Fruit fly (Drosophila melanogaster) whole organism, embryonic: ENCODE data around the gene CG8369.

Source experiments
- Aef1 ChIP-seq: fragments of 200-800 bp; sonication (Bioruptor generic); IDR thresholded peaks from 3 replicates; pipeline ENCODE4 v1.3.6; 2022; ENCODE audit warnings: missing biosample characterization, missing genetic modification characterization
- B-H2 ChIP-seq: fragments of 200-800 bp; sonication (Bioruptor generic); optimal IDR thresholded peaks from 2 replicates; lab custom pipeline; 2018; ENCODE audit warnings: missing biosample characterization, mild to moderate bottlenecking, missing genetic modification characterization
- Bgb ChIP-seq: fragments of 200-800 bp; sonication (Bioruptor generic); IDR thresholded peaks from 2 replicates; pipeline ENCODE4 v1.3.6; 2022; ENCODE audit warnings: missing biosample characterization, missing genetic modification characterization; ENCODE audit not compliant: partially characterized antibody
- CG11247 ChIP-seq: fragments of 200-800 bp; sonication (Bioruptor generic); IDR thresholded peaks from 2 replicates; pipeline ENCODE4 v1.3.6; 2022; ENCODE audit warnings: missing biosample characterization, missing genetic modification characterization
- CG12155 ChIP-seq: fragments of 200-800 bp; sonication (Bioruptor generic); optimal IDR thresholded peaks from 3 replicates; lab custom pipeline; 2016; ENCODE audit warnings: missing biosample characterization, missing genetic modification characterization
- CG12769 ChIP-seq: fragments of 200-800 bp; sonication (Bioruptor generic); optimal IDR thresholded peaks from 2 replicates; lab custom pipeline; 2019; ENCODE audit warnings: missing biosample characterization, mild to moderate bottlenecking, missing genetic modification characterization, moderate library complexity
- CG13775 ChIP-seq: fragments of 200-800 bp; sonication (Bioruptor generic); optimal IDR thresholded peaks from 3 replicates; lab custom pipeline; 2017; ENCODE audit warnings: missing biosample characterization, mild to moderate bottlenecking, missing genetic modification characterization
- CG14710 ChIP-seq: fragments of 200-800 bp; sonication (Bioruptor generic); optimal IDR thresholded peaks from 3 replicates; lab custom pipeline; 2019; ENCODE audit warnings: missing biosample characterization, mild to moderate bottlenecking, missing genetic modification characterization, moderate library complexity
- CG15479 ChIP-seq: fragments of 200-800 bp; sonication (Bioruptor generic); optimal IDR thresholded peaks from 3 replicates; lab custom pipeline; 2019; ENCODE audit warnings: missing biosample characterization, mild to moderate bottlenecking, missing genetic modification characterization, moderate library complexity
- CG15601 ChIP-seq: fragments of 200-800 bp; sonication (Bioruptor generic); optimal IDR thresholded peaks from 3 replicates; lab custom pipeline; 2019; ENCODE audit warnings: missing biosample characterization, mild to moderate bottlenecking, missing genetic modification characterization, moderate library complexity
- CG1647 ChIP-seq: fragments of 200-800 bp; sonication (Bioruptor generic); optimal IDR thresholded peaks from 3 replicates; lab custom pipeline; 2016; ENCODE audit warnings: missing biosample characterization, missing genetic modification characterization
- CG17359 ChIP-seq: fragments of 200-800 bp; sonication (Bioruptor generic); optimal IDR thresholded peaks from 3 replicates; lab custom pipeline; 2018; ENCODE audit warnings: missing biosample characterization, mild to moderate bottlenecking, missing genetic modification characterization, moderate library complexity
- CG18262 ChIP-seq: fragments of 200-800 bp; optimal IDR thresholded peaks from 3 replicates; lab custom pipeline; 2019; ENCODE audit warnings: missing biosample characterization, mild to moderate bottlenecking, missing genetic modification characterization, moderate library complexity
- CG18619 ChIP-seq: fragments of 200-800 bp; sonication (Bioruptor generic); optimal IDR thresholded peaks from 3 replicates; lab custom pipeline; 2017; ENCODE audit warnings: missing biosample characterization, mild to moderate bottlenecking, missing genetic modification characterization
- CG2202 ChIP-seq: fragments of 200-800 bp; sonication (Bioruptor generic); optimal IDR thresholded peaks from 2 replicates; lab custom pipeline; 2018; ENCODE audit warnings: missing biosample characterization, mild to moderate bottlenecking, missing genetic modification characterization
- CG3163 ChIP-seq: fragments of 200-800 bp; sonication (Bioruptor generic); optimal IDR thresholded peaks from 3 replicates; lab custom pipeline; 2016; ENCODE audit warnings: missing biosample characterization, missing genetic modification characterization
- CG3726 ChIP-seq: fragments of 200-800 bp; sonication (Bioruptor generic); IDR thresholded peaks from 3 replicates; pipeline ENCODE4, ENCODE4 v1.3.6; 2022; ENCODE audit warnings: missing biosample characterization, missing genetic modification characterization
- CG4360 ChIP-seq: fragments of 200-800 bp; sonication (Bioruptor generic); IDR thresholded peaks from 2 replicates; pipeline ENCODE4 v1.3.6; 2022; ENCODE audit warnings: missing biosample characterization, missing genetic modification characterization
- CG4617 ChIP-seq: fragments of 200-800 bp; sonication (Bioruptor generic); optimal IDR thresholded peaks from 3 replicates; lab custom pipeline; 2016; ENCODE audit warnings: missing biosample characterization, missing genetic modification characterization, borderline replicate concordance
- CG5245 ChIP-seq: fragments of 200-800 bp; sonication (Bioruptor generic); optimal IDR thresholded peaks from 3 replicates; lab custom pipeline; 2016; ENCODE audit warnings: missing biosample characterization, missing genetic modification characterization
- CG6689 ChIP-seq: fragments of 200-800 bp; sonication (Bioruptor generic); IDR thresholded peaks from 2 replicates; pipeline ENCODE4 v1.3.6; 2022; ENCODE audit warnings: missing biosample characterization, missing genetic modification characterization
- CG6854 ChIP-seq: fragments of 200-800 bp; sonication (Bioruptor generic); optimal IDR thresholded peaks from 3 replicates; lab custom pipeline; 2017; ENCODE audit warnings: missing biosample characterization, mild to moderate bottlenecking, missing genetic modification characterization
- CG7745 ChIP-seq: fragments of 200-800 bp; sonication (Bioruptor generic); optimal IDR thresholded peaks from 2 replicates; lab custom pipeline; 2018; ENCODE audit warnings: missing biosample characterization, mild to moderate bottlenecking, missing genetic modification characterization, moderate library complexity
- CG7786 ChIP-seq: fragments of 200-800 bp; sonication (Bioruptor generic); optimal IDR thresholded peaks from 2 replicates; lab custom pipeline; 2016; ENCODE audit warnings: missing biosample characterization, missing genetic modification characterization
- CHES-1-like ChIP-seq: fragments of 200-800 bp; sonication (Bioruptor generic); optimal IDR thresholded peaks from 2 replicates; lab custom pipeline; 2016; ENCODE audit warnings: missing biosample characterization, missing genetic modification characterization
- CkIIα-i1 ChIP-seq: fragments of 200-800 bp; sonication (Bioruptor generic); IDR thresholded peaks from 2 replicates; pipeline ENCODE4 v1.3.6; 2022; ENCODE audit warnings: missing biosample characterization, missing genetic modification characterization
- Doc2 ChIP-seq: fragments of 200-800 bp; sonication (Bioruptor generic); IDR thresholded peaks from 2 replicates; pipeline ENCODE4 v1.3.6; 2022; ENCODE audit warnings: missing biosample characterization, missing genetic modification characterization
- E2f2 ChIP-seq: fragments of 200-800 bp; sonication (Bioruptor generic); IDR thresholded peaks from 2 replicates; pipeline ENCODE4 v1.3.6; 2022; ENCODE audit warnings: missing biosample characterization, missing genetic modification characterization
- HLH4C ChIP-seq: fragments of 200-800 bp; sonication (Bioruptor generic); IDR thresholded peaks from 3 replicates; pipeline ENCODE4 v1.3.6; 2022; ENCODE audit warnings: missing biosample characterization, missing genetic modification characterization; ENCODE audit not compliant: partially characterized antibody
- HLH54F ChIP-seq: fragments of 200-800 bp; sonication (Bioruptor generic); optimal IDR thresholded peaks from 3 replicates; lab custom pipeline; 2016; ENCODE audit warnings: missing biosample characterization, missing genetic modification characterization
- Hr39 ChIP-seq: fragments of >200 bp; optimal IDR thresholded peaks from 2 replicates; lab custom pipeline; 2017
- Max ChIP-seq: fragments of 200-800 bp; sonication (Bioruptor generic); optimal IDR thresholded peaks from 2 replicates; lab custom pipeline; 2016; ENCODE audit warnings: missing biosample characterization, mild to moderate bottlenecking, missing genetic modification characterization
- Mrtf ChIP-seq: fragments of 200-800 bp; sonication (Bioruptor generic); IDR thresholded peaks from 3 replicates; pipeline ENCODE4 v1.3.6; 2022; ENCODE audit warnings: missing biosample characterization, missing genetic modification characterization
- Myb ChIP-seq: fragments of 200-800 bp; sonication (Bioruptor generic); optimal IDR thresholded peaks from 2 replicates; lab custom pipeline; 2016; ENCODE audit warnings: missing biosample characterization, missing genetic modification characterization
- Neu2 ChIP-seq: fragments of 200-800 bp; sonication (Bioruptor generic); optimal IDR thresholded peaks from 3 replicates; lab custom pipeline; 2016; ENCODE audit warnings: missing biosample characterization, missing genetic modification characterization, borderline replicate concordance
- Taf1 ChIP-seq: fragments of 200-800 bp; sonication (Bioruptor generic); IDR thresholded peaks from 2 replicates; pipeline ENCODE4 v1.3.6; 2022; ENCODE audit warnings: missing biosample characterization, missing genetic modification characterization
- ab ChIP-seq: fragments of 200-800 bp; sonication (Bioruptor generic); optimal IDR thresholded peaks from 2 replicates; lab custom pipeline; 2016; ENCODE audit warnings: missing biosample characterization, missing genetic modification characterization
- cad ChIP-seq: fragments of >200 bp; optimal IDR thresholded peaks from 2 replicates; lab custom pipeline; 2017; ENCODE audit warnings: missing biosample characterization, missing genetic modification characterization
- caup ChIP-seq: fragments of 200-800 bp; sonication (Bioruptor generic); optimal IDR thresholded peaks from 3 replicates; lab custom pipeline; 2017; ENCODE audit warnings: missing biosample characterization, mild to moderate bottlenecking, missing genetic modification characterization, moderate library complexity; ENCODE audit not compliant: severe bottlenecking
- ci ChIP-seq: fragments of 200-800 bp; sonication (Bioruptor generic); IDR thresholded peaks from 3 replicates; pipeline ENCODE4 v1.3.6; 2022; ENCODE audit warnings: missing biosample characterization, missing genetic modification characterization
- crc ChIP-seq: fragments of 200-800 bp; sonication (Bioruptor generic); optimal IDR thresholded peaks from 2 replicates; lab custom pipeline; 2016; ENCODE audit warnings: missing biosample characterization, missing genetic modification characterization
- cwo ChIP-seq: fragments of 200-800 bp; sonication (Bioruptor generic); optimal IDR thresholded peaks from 3 replicates; lab custom pipeline; 2017; ENCODE audit warnings: missing biosample characterization, missing genetic modification characterization, mild to moderate bottlenecking, moderate library complexity, missing genetic modification reagents
- gfzf ChIP-seq: fragments of 200-800 bp; sonication (Bioruptor generic); optimal IDR thresholded peaks from 2 replicates; lab custom pipeline; 2016; ENCODE audit warnings: missing biosample characterization, mild to moderate bottlenecking, missing genetic modification characterization, moderate library complexity
- prd ChIP-seq, 3 experiments: fragments of >200 bp in 2 of 3; fragments of 200-800 bp in 1 of 3; sonication (Bioruptor generic) in 1 of 3; optimal IDR thresholded peaks in 2 of 3; IDR thresholded peaks in 1 of 3; 2 replicates in 2 of 3; 3 replicates in 1 of 3; pipeline versions ENCODE4 v1.3.6 to Lab custom; 2017 to 2022; ENCODE audit warnings: missing biosample characterization in 1 of 3, missing genetic modification characterization in 1 of 3
- repo ChIP-seq: fragments of 200-800 bp; sonication (Bioruptor generic); optimal IDR thresholded peaks from 2 replicates; lab custom pipeline; 2016; ENCODE audit warnings: missing biosample characterization, missing genetic modification characterization
- sc ChIP-seq, 3 experiments: fragments of >200 bp in 2 of 3; fragments of 200-800 bp in 1 of 3; sonication (Bioruptor generic) in 1 of 3; optimal IDR thresholded peaks; 2 replicates in 2 of 3; 3 replicates in 1 of 3; lab custom pipeline; 2017; ENCODE audit warnings: mild to moderate bottlenecking in 1 of 3, missing biosample characterization in 1 of 3, missing genetic modification characterization in 1 of 3, missing genetic modification reagents in 1 of 3
- so ChIP-seq: fragments of 200-800 bp; sonication (Bioruptor generic); IDR thresholded peaks from 3 replicates; pipeline ENCODE4 v1.3.6; 2022; ENCODE audit warnings: missing biosample characterization, missing genetic modification characterization
- yki ChIP-seq: fragments of >200 bp; optimal IDR thresholded peaks from 3 replicates; lab custom pipeline; 2018
- zf30C ChIP-seq: fragments of 200-800 bp; sonication (Bioruptor generic); optimal IDR thresholded peaks from 3 replicates; lab custom pipeline; 2018; ENCODE audit warnings: missing biosample characterization, mild to moderate bottlenecking, missing genetic modification characterization

The CG8369 gene

dm6 chr3R:8867325-8868104, 45.7 kb downstream of the CG8369 start (continued):
- no peak for TF ChIP-seq prd (optimal IDR thresholded peaks at IDR 0.05; lab: Kevin White, UChicago)
- peak; percentile 41; the same call in 1 of the 3 replicates for TF ChIP-seq prd (GFP tag; IDR thresholded peaks at IDR 0.05; lab: Robert Waterston, UW)
- peak; percentile 56 for TF ChIP-seq CG6689 (GFP tag; lab: Robert Waterston, UW)
- no peak for TF ChIP-seq CG6854 (GFP tag; lab: Kevin White, UChicago)
- no peak for TF ChIP-seq cad (GFP tag; lab: Kevin White, UChicago)
- TF ChIP-seq zf30C (GFP tag; lab: Kevin White, UChicago): peak; percentile 82
- TF ChIP-seq sc (optimal IDR thresholded peaks at IDR 0.05; lab: Kevin White, UChicago): no peak
- TF ChIP-seq sc (GFP tag; optimal IDR thresholded peaks at IDR 0.05; lab: Kevin White, UChicago): no peak
- peak; percentile 47 for TF ChIP-seq CG18619
- TF ChIP-seq so (GFP tag; lab: Robert Waterston, UW): no peak
- TF ChIP-seq CHES-1-like (GFP tag; lab: Kevin White, UChicago): no peak
- no peak for TF ChIP-seq CG1647 (GFP tag; lab: Kevin White, UChicago)
- no peak for TF ChIP-seq CG15479 (GFP tag; lab: Kevin White, UChicago)
- no peak for TF ChIP-seq Doc2 (GFP tag; lab: Robert Waterston, UW)
- TF ChIP-seq CG12155 (GFP tag; lab: Kevin White, UChicago): peak; percentile 4
- TF ChIP-seq CkIIα-i1 (GFP tag; lab: Robert Waterston, UW): no peak
- TF ChIP-seq CG4617 (GFP tag; lab: Kevin White, UChicago): no peak
- no peak for TF ChIP-seq CG7786 (GFP tag; lab: Kevin White, UChicago)
- TF ChIP-seq crc (GFP tag; lab: Kevin White, UChicago): no peak
- TF ChIP-seq CG17359 (tag; lab: Kevin White, UChicago): peak; percentile 60
- TF ChIP-seq gfzf: no peak
- no peak for TF ChIP-seq caup (GFP tag; lab: Kevin White, UChicago)
- no peak for TF ChIP-seq Bgb
- peak; percentile 82 for TF ChIP-seq CG14710 (tag; lab: Kevin White, UChicago)
- TF ChIP-seq CG15601 (tag; lab: Kevin White, UChicago): peak; percentile 78
- no peak for TF ChIP-seq Neu2 (GFP tag; lab: Kevin White, UChicago)
- peak; percentile 49; the same call in 2 of the 3 replicates for TF ChIP-seq ci
- no peak for TF ChIP-seq CG3163 (GFP tag; lab: Kevin White, UChicago)
- peak; percentile 26 for TF ChIP-seq CG13775 (GFP tag; lab: Kevin White, UChicago)
- TF ChIP-seq B-H2: no peak
- no peak for TF ChIP-seq Mrtf (GFP tag; lab: Robert Waterston, UW)
- no peak for TF ChIP-seq Hr39 (lab: Kevin White, UChicago)
- TF ChIP-seq CG5245 (GFP tag; lab: Kevin White, UChicago): no peak
- TF ChIP-seq E2f2 (GFP tag; lab: Robert Waterston, UW): no peak
- no peak for TF ChIP-seq ab (GFP tag; lab: Kevin White, UChicago)
- no peak for TF ChIP-seq Max (GFP tag; lab: Kevin White, UChicago)
- TF ChIP-seq HLH4C (GFP tag; lab: Robert Waterston, UW): no peak
- no peak for TF ChIP-seq yki (lab: Kevin White, UChicago)
- TF ChIP-seq CG4360 (GFP tag; lab: Robert Waterston, UW): no peak
- 0 out of 3 replicates have a peak, but pooled peaks have one; percentile 25 for TF ChIP-seq Aef1 (GFP tag; lab: Robert Waterston, UW)
- TF ChIP-seq CG2202 (tag; lab: Kevin White, UChicago): peak; percentile 7
- TF ChIP-seq repo: no peak
- no peak for TF ChIP-seq CG3726 (GFP tag; lab: Robert Waterston, UW)
- TF ChIP-seq HLH54F (GFP tag; lab: Kevin White, UChicago): no peak
- peak; percentile 81 for TF ChIP-seq CG18262 (tag; lab: Kevin White, UChicago)
- TF ChIP-seq Taf1 (GFP tag; lab: Robert Waterston, UW): no peak
- peak; percentile 59 for TF ChIP-seq CG12769
- TF ChIP-seq cwo (GFP tag; lab: Kevin White, UChicago): no peak
- no peak for TF ChIP-seq CG7745 (tag; lab: Kevin White, UChicago)
- no peak for TF ChIP-seq Myb
- no peak for TF ChIP-seq CG11247 (GFP tag; lab: Robert Waterston, UW)
